Worm (Caenorhabditis elegans) whole organism, L4/young adult: ENCODE data around the gene ZC239.21.

Source experiments
- W03F9.2 ChIP-seq: fragments of 150-350 bp; optimal IDR thresholded peaks from 2 replicates; lab custom pipeline; 2014; ENCODE audit warnings: missing biosample characterization, missing genetic modification characterization
- dao-5 ChIP-seq: sonication (generic microtip); optimal IDR thresholded peaks from 2 replicates; lab custom pipeline; 2016; ENCODE audit warnings: missing genotype, missing genetic modification characterization, moderate library complexity, missing compliant biosample characterization
- him-1 ChIP-seq: sonication (generic microtip); optimal IDR thresholded peaks from 2 replicates; lab custom pipeline; 2016; ENCODE audit warnings: missing genotype, missing genetic modification reagents, missing genetic modification characterization, missing compliant biosample characterization

DNA sequence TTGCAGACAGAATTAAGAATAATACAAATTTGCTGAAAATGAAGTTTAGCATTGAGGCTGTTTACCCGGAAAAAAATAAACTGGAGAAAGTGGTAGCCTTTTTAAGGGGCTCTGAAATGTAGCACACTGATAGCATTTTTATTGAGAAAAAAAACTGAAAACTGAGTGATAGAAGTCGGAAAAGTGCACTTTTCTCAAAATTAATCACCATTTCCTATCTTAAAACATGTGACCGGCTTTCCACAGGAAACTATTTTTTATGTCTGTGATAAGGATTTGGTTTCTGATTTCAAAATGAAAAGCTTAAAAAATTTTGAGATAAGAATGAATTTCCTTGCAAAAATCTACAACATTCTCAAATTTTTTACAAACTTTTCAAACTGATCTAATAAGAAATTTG lies 14.0 kb downstream of the ZC239.21 start, which contains the start of gene ZC239.22:
- TF ChIP-seq him-1 (no peak), W03F9.2 (tag; lab: Kevin White, UChicago) (no peak), dao-5 (tag; lab: Kevin White, UChicago) (no peak)
